Worm (Caenorhabditis elegans) whole organism, L4 larva: ENCODE measurements around the gene R08F11.4.
A peak's percentile ranks its signal among the peaks of the same experiment; 100 is the strongest.

Source experiments
- T20F7.1 ChIP-seq: fragments of 200-800 bp; sonication (Bioruptor generic); optimal IDR thresholded peaks from 2 replicates; lab custom pipeline; 2018; ENCODE audit warnings: mild to moderate bottlenecking, missing genetic modification characterization, missing compliant biosample characterization
- T26A8.4 ChIP-seq: fragments of 200-800 bp; sonication (Bioruptor generic); IDR thresholded peaks from 2 replicates; pipeline ENCODE4 v1.3.6; 2022; ENCODE audit warnings: missing genetic modification characterization, missing compliant biosample characterization
- Y75B8A.6 ChIP-seq: fragments of 200-800 bp; sonication (Bioruptor generic); IDR thresholded peaks from 2 replicates; pipeline ENCODE4 v1.3.6; 2022; ENCODE audit warnings: missing genetic modification reagents, missing genetic modification characterization, missing compliant biosample characterization
- aha-1 ChIP-seq: fragments of 150-350 bp; peaks from one replicate; lab custom pipeline; 2014; ENCODE audit warnings: missing biosample characterization, missing genetic modification characterization
- ama-1 ChIP-seq: fragments of 150-350 bp; optimal IDR thresholded peaks from 2 replicates; lab custom pipeline; 2014; ENCODE audit warnings: inconsistent platforms, mixed read lengths
- ceh-28 ChIP-seq: fragments of 150-350 bp; optimal IDR thresholded peaks from 2 replicates; lab custom pipeline; 2014; ENCODE audit warnings: missing biosample characterization, missing genetic modification reagents, missing genetic modification characterization
- ceh-32 ChIP-seq: sonication (generic microtip); optimal IDR thresholded peaks from 2 replicates; lab custom pipeline; 2016; ENCODE audit warnings: mild to moderate bottlenecking, missing genetic modification characterization, missing compliant biosample characterization; ENCODE audit not compliant: poor library complexity
- dmd-6 ChIP-seq: fragments of 200-800 bp; sonication (Bioruptor generic); IDR thresholded peaks from 2 replicates; pipeline ENCODE4 v1.3.6; 2022; ENCODE audit warnings: missing genetic modification reagents, missing genetic modification characterization, missing compliant biosample characterization
- dmd-8 ChIP-seq: fragments of 200-800 bp; sonication (Bioruptor generic); IDR thresholded peaks from 2 replicates; pipeline ENCODE4 v1.3.6; 2022; ENCODE audit warnings: missing genetic modification characterization, missing compliant biosample characterization
- gei-8 ChIP-seq: fragments of 200-800 bp; sonication (Bioruptor generic); optimal IDR thresholded peaks from 2 replicates; lab custom pipeline; 2018; ENCODE audit warnings: mild to moderate bottlenecking, missing genetic modification characterization, missing compliant biosample characterization
- hlh-30 ChIP-seq: sonication (generic microtip); optimal IDR thresholded peaks from 2 replicates; lab custom pipeline; 2017; ENCODE audit warnings: antibody characterized with exemption, mild to moderate bottlenecking, missing genetic modification characterization, missing compliant biosample characterization; ENCODE audit not compliant: insufficient read depth
- jun-1 ChIP-seq: fragments of 150-350 bp; optimal IDR thresholded peaks from 2 replicates; lab custom pipeline; 2014; ENCODE audit warnings: missing biosample characterization, missing genetic modification reagents, missing genetic modification characterization
- lim-7 ChIP-seq: fragments of 200-800 bp; sonication (Bioruptor generic); IDR thresholded peaks from 2 replicates; pipeline ENCODE4 v1.3.6; 2022; ENCODE audit warnings: missing genetic modification characterization, missing compliant biosample characterization
- lin-13 ChIP-seq: fragments of 150-350 bp; optimal IDR thresholded peaks from 2 replicates; lab custom pipeline; 2014; ENCODE audit warnings: missing biosample characterization, missing genetic modification reagents, missing genetic modification characterization
- lin-15B ChIP-seq: fragments of 150-350 bp; sonication (generic microtip); optimal IDR thresholded peaks from 3 replicates; lab custom pipeline; 2014; ENCODE audit warnings: missing biosample characterization, missing genetic modification characterization
- lin-29 ChIP-seq: fragments of 200-800 bp; sonication (Bioruptor generic); IDR thresholded peaks from 2 replicates; pipeline ENCODE4 v1.3.6; 2022; ENCODE audit warnings: missing genetic modification reagents, missing genetic modification characterization, missing compliant biosample characterization
- lin-39 ChIP-seq: fragments of 150-350 bp; optimal IDR thresholded peaks from 2 replicates; lab custom pipeline; 2014; ENCODE audit warnings: missing biosample characterization, missing genetic modification reagents, missing genetic modification characterization
- mep-1 ChIP-seq: fragments of 150-350 bp; sonication (generic microtip); optimal IDR thresholded peaks from 3 replicates; lab custom pipeline; 2014; ENCODE audit warnings: missing biosample characterization, missing genetic modification characterization
- mes-2 ChIP-seq: sonication (generic microtip); optimal IDR thresholded peaks from 2 replicates; lab custom pipeline; 2016; ENCODE audit warnings: missing genotype, mild to moderate bottlenecking, missing genetic modification characterization, missing compliant biosample characterization; ENCODE audit not compliant: poor library complexity, severe bottlenecking
- mxl-3 ChIP-seq: fragments of 200-800 bp; sonication (Bioruptor generic); optimal IDR thresholded peaks from 2 replicates; lab custom pipeline; 2018; ENCODE audit warnings: mild to moderate bottlenecking, missing genetic modification characterization, missing compliant biosample characterization
- nhr-111 ChIP-seq: fragments of 200-800 bp; sonication (Bioruptor generic); optimal IDR thresholded peaks from 2 replicates; lab custom pipeline; 2018; ENCODE audit warnings: mild to moderate bottlenecking, missing genetic modification characterization, missing compliant biosample characterization
- nhr-237 ChIP-seq: sonication (generic microtip); optimal IDR thresholded peaks from 2 replicates; lab custom pipeline; 2017; ENCODE audit warnings: missing biosample characterization, missing genetic modification characterization
- nhr-28 ChIP-seq: fragments of 150-350 bp; optimal IDR thresholded peaks from 2 replicates; lab custom pipeline; 2014; ENCODE audit warnings: missing biosample characterization, missing genetic modification characterization
- nhr-41 ChIP-seq: fragments of 200-800 bp; sonication (Bioruptor generic); IDR thresholded peaks from 2 replicates; pipeline ENCODE4 v1.3.6; 2022; ENCODE audit warnings: missing genetic modification reagents, missing genetic modification characterization, missing compliant biosample characterization
- nhr-77 ChIP-seq: fragments of 150-350 bp; optimal IDR thresholded peaks from 2 replicates; lab custom pipeline; 2014; ENCODE audit warnings: missing biosample characterization, missing genetic modification characterization
- pqm-1 ChIP-seq: sonication (generic microtip); optimal IDR thresholded peaks from 2 replicates; lab custom pipeline; 2017; ENCODE audit warnings: missing biosample characterization, missing genetic modification characterization
- rbr-2 ChIP-seq: sonication (generic microtip); optimal IDR thresholded peaks from 2 replicates; lab custom pipeline; 2016; ENCODE audit warnings: missing genotype, missing genetic modification characterization, missing compliant biosample characterization
- sdz-12 ChIP-seq: fragments of 200-800 bp; sonication (Bioruptor generic); optimal IDR thresholded peaks from 2 replicates; lab custom pipeline; 2018; ENCODE audit warnings: mild to moderate bottlenecking, missing genetic modification characterization, missing compliant biosample characterization
- set-16 ChIP-seq: fragments of 200-800 bp; sonication (Bioruptor generic); IDR thresholded peaks from 2 replicates; pipeline ENCODE4 v1.3.6; 2022; ENCODE audit warnings: missing genetic modification reagents, missing genetic modification characterization, missing compliant biosample characterization
- snpc-1.2 ChIP-seq: fragments of 200-800 bp; sonication (Bioruptor generic); IDR thresholded peaks from 2 replicates; pipeline ENCODE4 v1.3.6; 2022; ENCODE audit warnings: missing genetic modification reagents, missing genetic modification characterization, missing compliant biosample characterization
- tra-1 ChIP-seq: fragments of 200-800 bp; sonication (Bioruptor generic); IDR thresholded peaks from 2 replicates; pipeline ENCODE4 v1.3.6; 2022; ENCODE audit warnings: missing genetic modification reagents, missing genetic modification characterization, missing compliant biosample characterization
- unc-62 ChIP-seq, 3 experiments: fragments of 150-350 bp in 1 of 3; sonication (generic microtip); optimal IDR thresholded peaks in 2 of 3; peaks in 1 of 3; 1 replicate in 1 of 3; 2 replicates in 2 of 3; lab custom pipeline; 2014 to 2017; ENCODE audit warnings: missing biosample characterization in 3 of 3, missing genetic modification characterization in 3 of 3, missing genetic modification reagents in 3 of 3, missing genotype in 1 of 3
- ztf-7 ChIP-seq: fragments of 150-350 bp; optimal IDR thresholded peaks from 2 replicates; lab custom pipeline; 2014; ENCODE audit warnings: missing biosample characterization, missing genetic modification characterization

The R08F11.4 gene

ce11 chrV:3805499-3805898, at the start of gene R08F11.4:
Gene R08F11.4, minus strand, starts transcription at chrV:3805527.
- TF ChIP-seq pqm-1 (tag; lab: Kevin White, UChicago) (peak; percentile 48), nhr-28 (tag; lab: Kevin White, UChicago) (peak; percentile 81), aha-1 (peak; percentile 71), Y75B8A.6 (GFP tag; lab: Robert Waterston, UW) (no peak), unc-62 (GFP tag; optimal IDR thresholded peaks at IDR 0.05 in 1 of 2; lab: Kevin White, UChicago) (peak in 1 of 2 experiments; percentile 54), unc-62 (tag; optimal IDR thresholded peaks at IDR 0.05; lab: Kevin White, UChicago) (no peak), jun-1 (tag; lab: Kevin White, UChicago) (no peak), ztf-7 (tag; lab: Kevin White, UChicago) (peak; percentile 95)

- TF ChIP-seq tra-1 (GFP tag; lab: Robert Waterston, UW) (no peak), unc-62 (GFP tag; optimal IDR thresholded peaks at IDR 0.05 in 1 of 2; lab: Kevin White, UChicago) (no peak), unc-62 (tag; optimal IDR thresholded peaks at IDR 0.05; lab: Kevin White, UChicago) (no peak), mep-1 (tag; lab: Kevin White, UChicago) (no peak), mxl-3 (GFP tag; lab: Kevin White, UChicago) (no peak), set-16 (GFP tag; lab: Robert Waterston, UW) (no peak), sdz-12 (GFP tag; lab: Kevin White, UChicago) (no peak), lin-39 (tag; lab: Kevin White, UChicago) (no peak), mes-2 (tag; lab: Kevin White, UChicago) (no peak)
- TF ChIP-seq, all 104 proteins: peak for 0
These were observed 49.5 kb upstream of the R08F11.4 start, which contains the start of gene nhr-186 for ce11 chrV:3854847-3855246. Gene nhr-186, minus strand, starts transcription at chrV:3854947.

DNA sequence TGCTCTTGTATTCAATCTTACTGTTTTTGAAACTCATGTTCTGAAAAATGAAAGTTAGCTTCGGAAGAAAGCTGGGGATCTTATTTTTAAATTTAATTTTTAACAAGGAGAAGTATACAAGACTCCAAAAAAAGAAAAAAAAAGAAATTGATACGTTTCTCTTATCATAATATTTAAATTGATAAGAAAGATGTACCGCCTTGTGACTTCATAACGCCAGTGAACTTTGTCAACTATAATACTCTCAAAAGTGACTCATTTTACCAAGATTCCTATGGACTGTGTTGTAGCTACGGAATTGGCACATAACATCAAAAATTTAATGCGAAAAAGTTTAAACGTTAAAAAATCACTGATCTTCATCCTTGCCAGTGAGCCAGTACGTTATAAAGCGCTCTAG, 46.4 kb upstream of the R08F11.4 start:
- TF ChIP-seq lin-29 (no peak), ceh-32 (tag; lab: Kevin White, UChicago) (no peak), T20F7.1 (peak; percentile 14), hlh-30 (tag; lab: Kevin White, UChicago) (peak; percentile 1), nhr-28 (tag; lab: Kevin White, UChicago) (peak; percentile 86), ceh-28 (tag; lab: Kevin White, UChicago) (no peak), nhr-111 (GFP tag; lab: Kevin White, UChicago) (no peak), nhr-77 (tag; lab: Kevin White, UChicago) (peak; percentile 67), rbr-2 (tag; lab: Kevin White, UChicago) (no peak), pqm-1 (tag; lab: Kevin White, UChicago) (peak; percentile 67), dmd-6 (GFP tag; lab: Robert Waterston, UW) (peak; percentile 80)

- TF ChIP-seq nhr-41 (GFP tag; lab: Robert Waterston, UW) (no peak), unc-62 (GFP tag; optimal IDR thresholded peaks at IDR 0.05 in 1 of 2; lab: Kevin White, UChicago) (peak in 1 of 2 experiments; percentile 80), unc-62 (tag; optimal IDR thresholded peaks at IDR 0.05; lab: Kevin White, UChicago) (no peak), T26A8.4 (no peak), rbr-2 (tag; lab: Kevin White, UChicago) (no peak), snpc-1.2 (GFP tag; lab: Robert Waterston, UW) (no peak), gei-8 (GFP tag; lab: Kevin White, UChicago) (no peak), lin-13 (no peak), nhr-237 (tag; lab: Kevin White, UChicago) (no peak)
- TF ChIP-seq, all 104 proteins: peak for 1
These were observed 41.9 kb upstream of the R08F11.4 start, which contains the start of gene nhr-185 for ce11 chrV:3847268-3847667. Gene nhr-185, minus strand, starts transcription at chrV:3847368.

- TF ChIP-seq nhr-28 (tag; lab: Kevin White, UChicago) (peak; percentile 78), pqm-1 (tag; lab: Kevin White, UChicago) (peak; percentile 45), dmd-8 (GFP tag; lab: Robert Waterston, UW) (no peak), ama-1 (lab: Kevin White, UChicago) (no peak), lim-7 (GFP tag; lab: Robert Waterston, UW) (no peak), ztf-7 (tag; lab: Kevin White, UChicago) (no peak), lin-15B (tag; lab: Kevin White, UChicago) (no peak)
These were observed 38.6 kb upstream of the R08F11.4 start, which contains the start of gene ugt-32 for ce11 chrV:3843926-3844325. Gene ugt-32, minus strand, starts transcription at chrV:3844007.
